Worm (Caenorhabditis elegans) whole organism, L1 larva: ENCODE results near the gene K11D12.14.

Experiments used
- ama-1 ChIP-seq: fragments of 150-350 bp; optimal IDR thresholded peaks from 2 replicates; lab custom pipeline; 2014
- dsc-1 ChIP-seq: sonication (generic microtip); optimal IDR thresholded peaks from 2 replicates; lab custom pipeline; 2016; ENCODE audit warnings: mild to moderate bottlenecking, missing genetic modification characterization, missing compliant biosample characterization
- isw-1 ChIP-seq: fragments of 200-800 bp; sonication (Bioruptor generic); IDR thresholded peaks from 2 replicates; pipeline ENCODE4 v1.3.6; 2022; ENCODE audit warnings: missing genetic modification characterization, missing compliant biosample characterization
- lin-13 ChIP-seq: fragments of 150-350 bp; optimal IDR thresholded peaks from 2 replicates; lab custom pipeline; 2014; ENCODE audit warnings: missing biosample characterization, missing genetic modification reagents, missing genetic modification characterization
- mdl-1 ChIP-seq, 2 experiments: fragments of 150-350 bp; optimal IDR thresholded peaks; 2 replicates each; lab custom pipeline; 2014 to 2017; ENCODE audit warnings: missing biosample characterization in 2 of 2, missing genetic modification characterization in 2 of 2, inconsistent platforms in 1 of 2
- nhr-237 ChIP-seq: fragments of 150-350 bp; optimal IDR thresholded peaks from 2 replicates; lab custom pipeline; 2014; ENCODE audit warnings: missing biosample characterization, missing genetic modification characterization
- nhr-90 ChIP-seq: sonication (generic microtip); optimal IDR thresholded peaks from 2 replicates; lab custom pipeline; 2016; ENCODE audit warnings: mild to moderate bottlenecking, missing genetic modification characterization, missing compliant biosample characterization; ENCODE audit not compliant: poor library complexity
- unc-62 ChIP-seq: fragments of 150-350 bp; optimal IDR thresholded peaks from 2 replicates; lab custom pipeline; 2014; ENCODE audit warnings: missing biosample characterization, missing genetic modification reagents, missing genetic modification characterization
- unc-86 ChIP-seq: sonication (generic microtip); optimal IDR thresholded peaks from 2 replicates; lab custom pipeline; 2016; ENCODE audit warnings: missing genetic modification characterization, missing compliant biosample characterization
- ztf-4 ChIP-seq: fragments of 150-350 bp; optimal IDR thresholded peaks from 2 replicates; lab custom pipeline; 2014; ENCODE audit warnings: missing biosample characterization, missing genetic modification characterization

DNA sequence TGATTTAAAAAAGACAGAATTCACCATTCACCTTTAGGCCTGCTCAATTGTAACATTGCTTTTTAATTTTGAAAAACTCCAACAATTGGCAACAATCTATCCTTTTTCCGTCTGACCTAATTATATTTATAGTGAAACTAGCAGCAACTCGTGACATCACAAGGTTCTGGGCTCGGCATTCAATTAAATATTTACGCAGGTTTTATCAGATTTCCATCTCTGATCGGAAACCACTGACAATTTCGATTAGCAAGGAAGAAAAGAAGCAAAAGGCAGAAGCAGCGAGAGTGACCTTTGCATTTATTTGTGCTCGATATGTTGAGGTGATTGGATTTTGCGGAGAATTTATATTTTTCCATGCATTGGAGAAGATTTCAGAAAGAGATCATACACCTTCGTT is 41.0 kb downstream of the K11D12.14 start:
- no peak for TF ChIP-seq dsc-1 (tag; lab: Kevin White, UChicago)
- no peak for TF ChIP-seq lin-13 (GFP tag; lab: Kevin White, UChicago)
- TF ChIP-seq isw-1 (GFP tag; lab: Robert Waterston, UW) = no peak
- TF ChIP-seq ama-1 (lab: Kevin White, UChicago) = no peak
- TF ChIP-seq nhr-90 (tag; lab: Kevin White, UChicago) = no peak
- TF ChIP-seq nhr-237 (tag; lab: Kevin White, UChicago) = no peak
- TF ChIP-seq mdl-1 (tag; optimal IDR thresholded peaks at IDR 0.05; lab: Kevin White, UChicago) = no peak
- no peak for TF ChIP-seq unc-62 (GFP tag; lab: Kevin White, UChicago)
- no peak for TF ChIP-seq ztf-4 (tag; lab: Kevin White, UChicago)
- no peak for TF ChIP-seq unc-86 (tag; lab: Kevin White, UChicago)
